Fruit fly (Drosophila melanogaster): ENCODE results near the gene caps.

dm6 chr3L:13252952-13253478, 24.5 kb downstream of the caps start:
- no peak for TF ChIP-seq CTCF (optimal IDR thresholded peaks at IDR 0.05)
- no peak for TF ChIP-seq CG8478 (optimal IDR thresholded peaks at IDR 0.05)

All from S2 (cell line).